Fruit fly (Drosophila melanogaster) Kc167 (cell line): ENCODE results near the gene Mms19.

Experiments used
- Myc ChIP-seq: fragments of >200 bp; optimal IDR thresholded peaks from 2 replicates; lab custom pipeline; 2017; ENCODE audit warnings: missing external identifiers
- Sin3A ChIP-seq: fragments of >200 bp; optimal IDR thresholded peaks from 2 replicates; lab custom pipeline; 2018; ENCODE audit warnings: missing external identifiers
- h ChIP-seq: fragments of >200 bp; optimal IDR thresholded peaks from 3 replicates; lab custom pipeline; 2018; ENCODE audit warnings: missing external identifiers
- insv ChIP-seq: fragments of >200 bp; optimal IDR thresholded peaks from 3 replicates; lab custom pipeline; 2018; ENCODE audit warnings: missing external identifiers
- psq ChIP-seq: fragments of >200 bp; optimal IDR thresholded peaks from 2 replicates; lab custom pipeline; 2017; ENCODE audit warnings: missing external identifiers
- ttk ChIP-seq: sonication (Bioruptor generic); optimal IDR thresholded peaks from 2 replicates; lab custom pipeline; 2017; ENCODE audit warnings: missing external identifiers

- no peak for TF ChIP-seq Sin3A (lab: Kevin White, UChicago)
- no peak for TF ChIP-seq psq
- no peak for TF ChIP-seq h (lab: Kevin White, UChicago)
- no peak for TF ChIP-seq ttk (lab: Kevin White, UChicago)
- no peak for TF ChIP-seq Myc (lab: Kevin White, UChicago)
- TF ChIP-seq insv (lab: Kevin White, UChicago) = no peak
These were observed 39.1 kb upstream of the Mms19 start for dm6 chr3R:5193271-5193670.
